Worm (Caenorhabditis elegans) whole organism, early embryonic: ENCODE results near the gene des-2.
"Not testable (repeated sequence)": the region's sequence is repeated elsewhere in the genome, so short reads cannot be mapped to it uniquely, and the experiment has no call there.

Experiments used
- B0310.2 ChIP-seq: sonication (generic microtip); optimal IDR thresholded peaks from 2 replicates; lab custom pipeline; 2016; ENCODE audit warnings: mild to moderate bottlenecking, missing genetic modification characterization, missing compliant biosample characterization
- F13C5.2 ChIP-seq: sonication (generic microtip); optimal IDR thresholded peaks from 2 replicates; lab custom pipeline; 2017; ENCODE audit warnings: mild to moderate bottlenecking, missing genetic modification characterization, inconsistent platforms, missing compliant biosample characterization
- aly-1 ChIP-seq: sonication (generic microtip); optimal IDR thresholded peaks from 2 replicates; lab custom pipeline; 2016; ENCODE audit warnings: missing genetic modification characterization, missing compliant biosample characterization
- ama-1 ChIP-seq: fragments of 150-350 bp; optimal IDR thresholded peaks from 2 replicates; lab custom pipeline; 2014
- ceh-13 ChIP-seq: fragments of 200-800 bp; sonication (Bioruptor generic); optimal IDR thresholded peaks from 2 replicates; lab custom pipeline; 2018; ENCODE audit warnings: mild to moderate bottlenecking, missing genetic modification characterization, missing compliant biosample characterization
- ceh-36 ChIP-seq: sonication (generic microtip); optimal IDR thresholded peaks from 2 replicates; lab custom pipeline; 2016; ENCODE audit warnings: missing genetic modification characterization, inconsistent platforms, missing compliant biosample characterization
- ets-7 ChIP-seq: sonication (generic microtip); optimal IDR thresholded peaks from 2 replicates; lab custom pipeline; 2016; ENCODE audit warnings: missing genotype, missing genetic modification characterization, missing compliant biosample characterization
- flt-1 ChIP-seq: fragments of 200-800 bp; sonication (Bioruptor generic); IDR thresholded peaks from 2 replicates; pipeline ENCODE4 v1.3.6; 2022; ENCODE audit warnings: missing genetic modification characterization, missing compliant biosample characterization
- hmbx-1 ChIP-seq: sonication (generic microtip); optimal IDR thresholded peaks from 2 replicates; lab custom pipeline; 2016; ENCODE audit warnings: mild to moderate bottlenecking, missing genetic modification characterization, missing compliant biosample characterization
- hmg-4 ChIP-seq: fragments of 200-800 bp; sonication (Bioruptor generic); optimal IDR thresholded peaks from 2 replicates; lab custom pipeline; 2018; ENCODE audit warnings: mild to moderate bottlenecking, missing genetic modification characterization, missing compliant biosample characterization
- hnd-1 ChIP-seq: sonication (generic microtip); optimal IDR thresholded peaks from 2 replicates; lab custom pipeline; 2016; ENCODE audit warnings: missing genetic modification characterization, missing compliant biosample characterization
- pes-1 ChIP-seq: fragments of 200-800 bp; sonication (Bioruptor generic); IDR thresholded peaks from 2 replicates; pipeline ENCODE4 v1.3.6; 2022; ENCODE audit warnings: missing genetic modification reagents, missing genetic modification characterization, missing compliant biosample characterization
- scrt-1 ChIP-seq: fragments of 200-800 bp; sonication (Bioruptor generic); IDR thresholded peaks from 2 replicates; pipeline ENCODE4 v1.3.6; 2022; ENCODE audit warnings: missing genetic modification characterization, missing compliant biosample characterization
- sea-1 ChIP-seq: fragments of 200-800 bp; sonication (Bioruptor generic); conservative IDR thresholded peaks from 2 replicates; pipeline ENCODE4 v1.3.6; 2022; ENCODE audit warnings: missing genetic modification characterization, missing compliant biosample characterization
- tbx-11 ChIP-seq: fragments of 200-800 bp; sonication (Bioruptor generic); IDR thresholded peaks from 2 replicates; pipeline ENCODE4 v1.3.6; 2022; ENCODE audit warnings: missing genetic modification characterization, missing compliant biosample characterization
- tbx-37 ChIP-seq: fragments of 200-800 bp; sonication (Bioruptor generic); conservative IDR thresholded peaks from 2 replicates; pipeline ENCODE4 v1.3.6; 2022; ENCODE audit warnings: missing genetic modification reagents, missing genetic modification characterization, missing compliant biosample characterization
- tra-4 ChIP-seq: sonication (generic microtip); optimal IDR thresholded peaks from 2 replicates; lab custom pipeline; 2017; ENCODE audit warnings: missing genetic modification characterization, missing compliant biosample characterization

des-2 gene

DNA sequence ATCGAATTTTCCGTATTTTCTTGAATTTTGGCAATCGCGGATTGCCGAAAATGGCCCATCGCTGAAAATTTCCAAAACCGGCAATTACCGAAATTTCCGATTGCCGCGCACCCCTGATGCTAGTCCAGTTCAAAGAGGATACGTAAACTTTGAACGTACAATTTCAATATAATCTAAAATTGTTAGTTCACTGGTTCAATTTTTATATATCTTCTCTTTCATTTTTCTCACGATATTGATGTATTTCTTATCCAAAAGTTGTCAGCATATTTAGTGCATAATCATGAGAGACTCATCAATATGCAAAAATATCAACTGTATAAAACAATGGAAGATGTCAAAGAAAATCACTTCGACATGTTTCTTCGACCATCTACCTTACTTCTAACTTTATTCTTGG lies 22.9 kb downstream of the des-2 start, which contains the start of gene nas-17:
Gene nas-17, plus strand, starts transcription at position 301 of the 400 bp plus-strand sequence.
- TF ChIP-seq F13C5.2 (tag; lab: Kevin White, UChicago) = no peak
- TF ChIP-seq flt-1 (GFP tag; lab: Robert Waterston, UW) = no peak
- no peak for TF ChIP-seq tra-4
- no peak for TF ChIP-seq pes-1 (GFP tag; lab: Robert Waterston, UW)
- TF ChIP-seq sea-1 = no peak

- TF ChIP-seq F13C5.2 (tag; lab: Kevin White, UChicago); tbx-37 (GFP tag; lab: Robert Waterston, UW); ceh-13 (GFP tag; lab: Kevin White, UChicago): not testable (repeated sequence)
These were observed 25.4 kb downstream of the des-2 start, which contains the start of gene nas-18 for ce11 chrV:11396134-11396533. Gene nas-18, plus strand, starts transcription at chrV:11396434.

ce11 chrV:11395024-11395423 lies 26.5 kb downstream of the des-2 start, which contains the start of gene K03B8.4:
Gene K03B8.4, minus strand, starts transcription at chrV:11395124.
- TF ChIP-seq pes-1 (GFP tag; lab: Robert Waterston, UW); F13C5.2 (tag; lab: Kevin White, UChicago); ets-7 (tag; lab: Kevin White, UChicago): not testable (repeated sequence)

- TF ChIP-seq scrt-1 (GFP tag; lab: Robert Waterston, UW) (no peak), ets-7 (tag; lab: Kevin White, UChicago) (no peak), B0310.2 (tag; lab: Kevin White, UChicago) (no peak)
These were observed 29.5 kb downstream of the des-2 start, which contains the start of gene nas-16 for ce11 chrV:11392020-11392419. Gene nas-16, plus strand, starts transcription at chrV:11392320.

- TF ChIP-seq F13C5.2 (tag; lab: Kevin White, UChicago) (no peak), hmbx-1 (tag; lab: Kevin White, UChicago) (no peak), ceh-13 (GFP tag; lab: Kevin White, UChicago) (no peak), ets-7 (tag; lab: Kevin White, UChicago) (no peak), B0310.2 (tag; lab: Kevin White, UChicago) (no peak), ceh-36 (no peak), ama-1 (lab: Kevin White, UChicago) (no peak), tbx-11 (no peak), hnd-1 (tag; lab: Kevin White, UChicago) (no peak), scrt-1 (GFP tag; lab: Robert Waterston, UW) (no peak), sea-1 (no peak), pes-1 (GFP tag; lab: Robert Waterston, UW) (no peak), tbx-37 (GFP tag; lab: Robert Waterston, UW) (no peak), flt-1 (GFP tag; lab: Robert Waterston, UW) (no peak), tra-4 (no peak), hmg-4 (GFP tag; lab: Kevin White, UChicago) (no peak)
These were observed 31.1 kb downstream of the des-2 start, which contains the start of the genes K03B8.11 and K03B8.14 for ce11 chrV:11390394-11390793. Gene K03B8.11, minus strand, starts transcription at chrV:11390494. Gene K03B8.14, plus strand, starts transcription at chrV:11390503.

DNA sequence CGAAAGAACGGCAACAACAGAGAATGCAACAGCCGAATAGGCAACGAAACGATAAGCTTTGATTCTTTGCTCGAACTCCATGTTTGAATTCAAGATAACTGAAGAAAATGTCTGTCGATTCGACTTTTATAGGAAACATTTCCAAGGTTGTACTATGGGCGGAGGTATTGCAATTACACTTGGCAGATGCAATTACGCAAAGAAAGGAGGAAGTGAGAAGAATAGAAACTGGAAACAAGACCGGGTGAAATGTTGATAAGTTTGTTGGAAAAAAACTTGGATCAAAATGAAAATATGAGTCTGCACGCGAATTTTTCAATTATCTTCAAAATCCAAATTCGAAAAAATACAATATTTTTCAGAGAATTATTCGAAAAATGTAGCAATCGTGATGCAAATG lies 31.7 kb downstream of the des-2 start, which contains the start of gene col-155:
Gene col-155, minus strand, starts transcription at position 101 of the 400 bp plus-strand sequence.
- TF ChIP-seq scrt-1 (GFP tag; lab: Robert Waterston, UW) (no peak), tbx-11 (no peak), aly-1 (tag; lab: Kevin White, UChicago) (no peak), tbx-37 (GFP tag; lab: Robert Waterston, UW) (no peak), hmbx-1 (tag; lab: Kevin White, UChicago) (no peak), sea-1 (no peak), ama-1 (lab: Kevin White, UChicago) (no peak), flt-1 (GFP tag; lab: Robert Waterston, UW) (no peak), tra-4 (no peak), ceh-36 (no peak), hmg-4 (GFP tag; lab: Kevin White, UChicago) (no peak), B0310.2 (tag; lab: Kevin White, UChicago) (no peak), ceh-13 (GFP tag; lab: Kevin White, UChicago) (no peak), hnd-1 (tag; lab: Kevin White, UChicago) (no peak), F13C5.2 (tag; lab: Kevin White, UChicago) (no peak), pes-1 (GFP tag; lab: Robert Waterston, UW) (no peak), ets-7 (tag; lab: Kevin White, UChicago) (no peak)

- TF ChIP-seq ceh-36 = no peak
- TF ChIP-seq scrt-1 (GFP tag; lab: Robert Waterston, UW) = no peak
- TF ChIP-seq sea-1 = no peak
- no peak for TF ChIP-seq tbx-11
- no peak for TF ChIP-seq hnd-1 (tag; lab: Kevin White, UChicago)
- TF ChIP-seq tbx-37 (GFP tag; lab: Robert Waterston, UW) = no peak
- no peak for TF ChIP-seq hmg-4 (GFP tag; lab: Kevin White, UChicago)
- no peak for TF ChIP-seq aly-1 (tag; lab: Kevin White, UChicago)
- no peak for TF ChIP-seq tra-4
- TF ChIP-seq ets-7 (tag; lab: Kevin White, UChicago) = no peak
- no peak for TF ChIP-seq hmbx-1 (tag; lab: Kevin White, UChicago)
- TF ChIP-seq flt-1 (GFP tag; lab: Robert Waterston, UW) = no peak
- no peak for TF ChIP-seq ceh-13 (GFP tag; lab: Kevin White, UChicago)
- TF ChIP-seq ama-1 (lab: Kevin White, UChicago) = no peak
- TF ChIP-seq B0310.2 (tag; lab: Kevin White, UChicago) = no peak
These were observed 35.1 kb downstream of the des-2 start, which contains the start of gene F55C10.4 for ce11 chrV:11386428-11386827. Gene F55C10.4, plus strand, starts transcription at chrV:11386728.

ce11 chrV:11385060-11385459 lies 36.4 kb downstream of the des-2 start, which contains the start of gene col-154:
Gene col-154, plus strand, starts transcription at chrV:11385360.
- no peak for TF ChIP-seq ceh-36
- TF ChIP-seq hmbx-1 (tag; lab: Kevin White, UChicago) = no peak
- no peak for TF ChIP-seq F13C5.2 (tag; lab: Kevin White, UChicago)
